Worm (Caenorhabditis elegans) whole organism, L1 larva: Measurements from ENCODE around the gene C07A12.18.

ENCODE experiments used
- F16B12.6 ChIP-seq: fragments of 150-350 bp; optimal IDR thresholded peaks from 2 replicates; lab custom pipeline; 2014; ENCODE audit warnings: missing biosample characterization, missing genetic modification characterization
- dpl-1 ChIP-seq, 3 experiments: fragments of 150-350 bp in 2 of 3; sonication (generic microtip) in 1 of 3; optimal IDR thresholded peaks; 2 replicates each; lab custom pipeline; 2014 to 2017; ENCODE audit warnings: missing biosample characterization in 3 of 3, missing genetic modification characterization in 3 of 3, missing genetic modification reagents in 3 of 3
- fkh-8 ChIP-seq: sonication (generic microtip); optimal IDR thresholded peaks from 2 replicates; lab custom pipeline; 2016; ENCODE audit warnings: mild to moderate bottlenecking, missing genetic modification characterization, missing compliant biosample characterization
- hpl-2 ChIP-seq: fragments of 150-350 bp; optimal IDR thresholded peaks from 2 replicates; lab custom pipeline; 2014; ENCODE audit warnings: missing biosample characterization, missing genetic modification reagents, missing genetic modification characterization
- lin-15B ChIP-seq: fragments of 150-350 bp; sonication (generic microtip); optimal IDR thresholded peaks from 3 replicates; lab custom pipeline; 2014; ENCODE audit warnings: missing biosample characterization, missing genetic modification characterization
- lir-3 ChIP-seq: sonication (generic microtip); optimal IDR thresholded peaks from 2 replicates; lab custom pipeline; 2016; ENCODE audit warnings: mild to moderate bottlenecking, missing genetic modification characterization, moderate library complexity, missing compliant biosample characterization; ENCODE audit not compliant: poor library complexity
- lsy-2 ChIP-seq, 2 experiments: fragments of 150-350 bp; optimal IDR thresholded peaks; 2 replicates each; lab custom pipeline; 2014; ENCODE audit warnings: missing biosample characterization in 2 of 2, missing genetic modification characterization in 2 of 2
- mdl-1 ChIP-seq, 2 experiments: fragments of 150-350 bp; optimal IDR thresholded peaks; 2 replicates each; lab custom pipeline; 2014 to 2017; ENCODE audit warnings: missing biosample characterization in 2 of 2, missing genetic modification characterization in 2 of 2, inconsistent platforms in 1 of 2
- nhr-12 ChIP-seq: sonication (generic microtip); optimal IDR thresholded peaks from 2 replicates; lab custom pipeline; 2017; ENCODE audit warnings: missing biosample characterization, missing genetic modification characterization
- skn-1 ChIP-seq: fragments of 150-350 bp; optimal IDR thresholded peaks from 2 replicates; lab custom pipeline; 2014; ENCODE audit warnings: missing biosample characterization, missing genetic modification characterization
- zag-1 ChIP-seq: fragments of 150-350 bp; optimal IDR thresholded peaks from 2 replicates; lab custom pipeline; 2014; ENCODE audit warnings: missing biosample characterization, missing genetic modification characterization

DNA sequence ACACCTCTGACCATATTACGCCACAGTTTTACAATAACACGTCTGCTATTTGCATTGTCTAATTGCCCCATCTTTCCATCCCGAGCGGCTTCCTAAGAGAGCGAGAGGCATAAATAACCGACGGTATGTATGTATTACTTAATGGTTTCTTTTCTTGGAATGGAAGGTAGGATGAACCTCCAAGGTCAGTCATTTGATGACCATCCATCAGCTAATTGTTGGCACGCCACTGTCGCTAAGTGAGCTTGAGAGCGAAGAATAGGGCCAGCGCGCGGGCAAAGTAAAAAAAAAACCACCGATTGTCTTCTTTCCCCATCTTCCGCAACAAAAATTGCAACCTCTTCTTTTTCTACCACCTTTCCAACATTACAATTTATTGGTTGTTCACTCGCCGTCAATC, 6.3 kb upstream of the C07A12.18 start:
- TF ChIP-seq fkh-8 (no peak), dpl-1 (GFP tag; optimal IDR thresholded peaks at IDR 0.05; lab: Kevin White, UChicago) (no peak), lsy-2 (tag; optimal IDR thresholded peaks at IDR 0.05; lab: Kevin White, UChicago) (no peak), lir-3 (no peak), mdl-1 (tag; optimal IDR thresholded peaks at IDR 0.05; lab: Kevin White, UChicago) (no peak), F16B12.6 (tag; lab: Kevin White, UChicago) (no peak), hpl-2 (GFP tag; lab: Kevin White, UChicago) (no peak), lin-15B (tag; lab: Kevin White, UChicago) (no peak), zag-1 (tag; lab: Kevin White, UChicago) (no peak), skn-1 (tag; lab: Kevin White, UChicago) (no peak), nhr-12 (tag; lab: Kevin White, UChicago) (no peak)
